Fruit fly (Drosophila melanogaster): ENCODE data around the gene CG43091.

Gene CG43091

dm6 chr3R:22753895-22754774 lies 14.4 kb downstream of the CG43091 start (continued):
- TF ChIP-seq CG13424 (tag; optimal IDR thresholded peaks at IDR 0.05) (peak; percentile 79), Asciz (GFP tag; optimal IDR thresholded peaks at IDR 0.05) (peak; percentile 60), CG4820 (GFP tag; optimal IDR thresholded peaks at IDR 0.05) (peak; percentile 63), Sry-δ (GFP tag; optimal IDR thresholded peaks at IDR 0.05) (no peak), bab2 (GFP tag; optimal IDR thresholded peaks at IDR 0.05) (peak; percentile 35), Nf-YC (tag; optimal IDR thresholded peaks at IDR 0.05) (peak; percentile 51), cad (GFP tag; optimal IDR thresholded peaks at IDR 0.05) (no peak), CG9437 (GFP tag; optimal IDR thresholded peaks at IDR 0.05) (peak; percentile 81), gsb (GFP tag; IDR thresholded peaks at IDR 0.05) (0 out of 2 replicates have a peak, but pooled peaks have one; percentile 48), CG4328 (GFP tag; optimal IDR thresholded peaks at IDR 0.05) (peak; percentile 58), Ada2b (GFP tag; IDR thresholded peaks at IDR 0.05) (peak; percentile 57), CG17186 (GFP tag; optimal IDR thresholded peaks at IDR 0.05) (no peak), CG2129 (GFP tag; IDR thresholded peaks at IDR 0.05; ENCODE audit: partially characterized antibody) (no peak), chn (GFP tag; optimal IDR thresholded peaks at IDR 0.05) (no peak), CG2116 (GFP tag; optimal IDR thresholded peaks at IDR 0.05) (peak; percentile 30), CG6175 (GFP tag; IDR thresholded peaks at IDR 0.05) (peak; percentile 89), Hr51 (GFP tag; optimal IDR thresholded peaks at IDR 0.05) (peak in 1 of 2 experiments; percentile 80), CG2202 (tag; optimal IDR thresholded peaks at IDR 0.05) (no peak), CG32767 (GFP tag; IDR thresholded peaks at IDR 0.05) (peak; percentile 70; the same call in 1 of the 2 replicates), CG12942 (GFP tag; optimal IDR thresholded peaks at IDR 0.05) (peak; percentile 23), pita (GFP tag; optimal IDR thresholded peaks at IDR 0.05) (no peak), Kr (GFP tag; optimal IDR thresholded peaks at IDR 0.05) (no peak), CG4730 (GFP tag; IDR thresholded peaks at IDR 0.05) (peak; percentile 27), zf30C (GFP tag; optimal IDR thresholded peaks at IDR 0.05) (no peak), Ssrp (tag; optimal IDR thresholded peaks at IDR 0.05) (peak; percentile 58), pros (GFP tag; optimal IDR thresholded peaks at IDR 0.05) (no peak), run (tag; optimal IDR thresholded peaks at IDR 0.05) (peak; percentile 15), ash1 (GFP tag; optimal IDR thresholded peaks at IDR 0.05) (no peak), Fer2 (tag; optimal IDR thresholded peaks at IDR 0.05) (peak; percentile 37), tio (GFP tag; optimal IDR thresholded peaks at IDR 0.05) (no peak), btn (GFP tag; optimal IDR thresholded peaks at IDR 0.05) (no peak), CG3407 (GFP tag; optimal IDR thresholded peaks at IDR 0.05) (peak; percentile 46), CG31388 (GFP tag; optimal IDR thresholded peaks at IDR 0.05) (no peak), CG11696 (GFP tag; IDR thresholded peaks at IDR 0.05) (no peak), slou (GFP tag; optimal IDR thresholded peaks at IDR 0.05) (peak; percentile 5), sima (GFP tag; optimal IDR thresholded peaks at IDR 0.05) (no peak), tx (GFP tag; optimal IDR thresholded peaks at IDR 0.05) (no peak), CG6683 (GFP tag; optimal IDR thresholded peaks at IDR 0.05) (no peak), H15 (GFP tag; IDR thresholded peaks at IDR 0.05) (peak; percentile 33; the same call in 1 of the 3 replicates), eve (GFP tag; optimal IDR thresholded peaks at IDR 0.05) (no peak), CG17359 (tag; optimal IDR thresholded peaks at IDR 0.05) (peak; percentile 67), chm (GFP tag; IDR thresholded peaks at IDR 0.05) (peak; percentile 83), HmgD (GFP tag; optimal IDR thresholded peaks at IDR 0.05) (no peak), dm (GFP tag; optimal IDR thresholded peaks at IDR 0.05) (peak; percentile 8), CG12391 (tag; optimal IDR thresholded peaks at IDR 0.05) (peak; percentile 71), Dfd (GFP tag; optimal IDR thresholded peaks at IDR 0.05) (peak in 1 of 2 experiments; percentile 78), dysf (GFP tag; IDR thresholded peaks at IDR 0.05) (peak; percentile 68), NFAT (GFP tag; IDR thresholded peaks at IDR 0.05) (peak; percentile 79), Xbp1 (GFP tag; optimal IDR thresholded peaks at IDR 0.05) (peak; percentile 66)

Measured in whole organism, embryonic.